Fruit fly (Drosophila melanogaster): Measurements from ENCODE around the gene ERp44.
A peak's percentile ranks its signal among the peaks of the same experiment; 100 is the strongest.

Gene ERp44

DNA sequence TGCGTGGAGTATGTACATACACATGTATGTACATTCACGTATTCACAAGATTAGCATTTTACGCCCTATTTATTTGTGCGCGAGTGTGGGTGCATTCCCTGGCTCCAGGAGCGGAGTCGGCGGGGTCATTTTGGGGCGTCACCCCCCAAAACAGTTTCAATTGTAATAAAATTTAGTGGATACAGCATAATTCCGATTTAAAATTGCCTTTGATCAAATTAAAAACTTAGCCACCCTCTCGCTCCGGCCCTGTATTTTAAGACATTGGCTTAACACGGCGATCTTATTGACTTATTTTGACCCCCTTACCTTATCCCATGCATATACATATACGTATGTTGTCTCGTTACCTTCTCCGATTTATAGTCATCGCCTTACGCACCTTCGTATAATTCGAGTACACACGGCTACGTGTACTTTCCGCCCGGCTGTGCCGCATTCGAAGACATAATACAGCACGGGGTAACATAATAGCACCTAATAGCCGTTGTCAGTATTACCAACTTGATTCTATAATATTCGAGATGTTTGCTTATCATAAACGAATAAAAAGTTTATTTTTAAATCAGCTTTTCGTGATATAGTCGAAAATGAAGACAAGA lies 18.1 kb downstream of the ERp44 start (continued):
- TF ChIP-seq CG8359 (GFP tag; optimal IDR thresholded peaks at IDR 0.05; ENCODE audit: borderline replicate concordance), result peak; percentile 60
- TF ChIP-seq pan (optimal IDR thresholded peaks at IDR 0.05), result no peak
- TF ChIP-seq pan (GFP tag; optimal IDR thresholded peaks at IDR 0.05 in 1 of 2, IDR thresholded peaks at IDR 0.05 in 1 of 2), result peak in 1 of 2 experiments; percentile 88
- peak; percentile 71 for TF ChIP-seq CG7786 (GFP tag; optimal IDR thresholded peaks at IDR 0.05)
- no peak for TF ChIP-seq sima (GFP tag; optimal IDR thresholded peaks at IDR 0.05)
- TF ChIP-seq Hr39 (optimal IDR thresholded peaks at IDR 0.05), result no peak
- TF ChIP-seq bigmax (GFP tag; optimal IDR thresholded peaks at IDR 0.05), result no peak
- peak; percentile 61 for TF ChIP-seq dmrt11E (tag; optimal IDR thresholded peaks at IDR 0.05)
- peak; percentile 54 for TF ChIP-seq amos (GFP tag; IDR thresholded peaks at IDR 0.05; ENCODE audit: partially characterized antibody)
- peak; percentile 72 for TF ChIP-seq CG6654 (GFP tag; optimal IDR thresholded peaks at IDR 0.05)
- 0 out of 4 replicates have a peak, but pooled peaks have one; percentile 14 for TF ChIP-seq chinmo (GFP tag; IDR thresholded peaks at IDR 0.05; ENCODE audit: partially characterized antibody)
- TF ChIP-seq CG12744 (GFP tag; optimal IDR thresholded peaks at IDR 0.05), result peak; percentile 18
- TF ChIP-seq eve (GFP tag; optimal IDR thresholded peaks at IDR 0.05), result peak in 1 of 2 experiments; percentile 84
- TF ChIP-seq dan (GFP tag; IDR thresholded peaks at IDR 0.05), result no peak; the same call in 1 of the 2 replicates
- TF ChIP-seq CG3407 (GFP tag; optimal IDR thresholded peaks at IDR 0.05), result peak; percentile 61
- no peak for TF ChIP-seq z (GFP tag; IDR thresholded peaks at IDR 0.05)
- TF ChIP-seq kni (GFP tag; optimal IDR thresholded peaks at IDR 0.05), result peak; percentile 2
- peak; percentile 75 for TF ChIP-seq Fer3 (tag; optimal IDR thresholded peaks at IDR 0.05)
- TF ChIP-seq nerfin-2 (GFP tag; IDR thresholded peaks at IDR 0.05; ENCODE audit: partially characterized antibody), result no peak
- peak; percentile 89 for TF ChIP-seq CG32772 (GFP tag; IDR thresholded peaks at IDR 0.05)
- TF ChIP-seq rib (GFP tag; IDR thresholded peaks at IDR 0.05), result peak; percentile 64
- peak; percentile 61 for TF ChIP-seq tx (GFP tag; optimal IDR thresholded peaks at IDR 0.05)
- TF ChIP-seq seq (GFP tag; IDR thresholded peaks at IDR 0.05), result peak; percentile 87
- peak; percentile 80 for TF ChIP-seq NFAT (GFP tag; IDR thresholded peaks at IDR 0.05)
- peak; percentile 83 for TF ChIP-seq al (GFP tag; IDR thresholded peaks at IDR 0.05)
- no peak for TF ChIP-seq CG7271 (tag; optimal IDR thresholded peaks at IDR 0.05)
- peak; percentile 48 for TF ChIP-seq wek (GFP tag; optimal IDR thresholded peaks at IDR 0.05)
- peak; percentile 81 for TF ChIP-seq gem (tag; optimal IDR thresholded peaks at IDR 0.05)
- TF ChIP-seq CG10959 (GFP tag; IDR thresholded peaks at IDR 0.05), result peak; percentile 82
- no peak for TF ChIP-seq odd (GFP tag; optimal IDR thresholded peaks at IDR 0.05)
- peak; percentile 40 for TF ChIP-seq Ets97D (GFP tag; optimal IDR thresholded peaks at IDR 0.05)
- peak; percentile 68 for TF ChIP-seq unpg (GFP tag; optimal IDR thresholded peaks at IDR 0.05)
- peak; percentile 43 for TF ChIP-seq Deaf1 (tag; optimal IDR thresholded peaks at IDR 0.05)
- peak; percentile 10 for TF ChIP-seq CG17912 (GFP tag; optimal IDR thresholded peaks at IDR 0.05)
- peak; percentile 44 for TF ChIP-seq tup (GFP tag; optimal IDR thresholded peaks at IDR 0.05)
- peak; percentile 68 for TF ChIP-seq Dip3 (GFP tag; optimal IDR thresholded peaks at IDR 0.05)
- no peak for TF ChIP-seq Hand (GFP tag; optimal IDR thresholded peaks at IDR 0.05)
- peak; percentile 79 for TF ChIP-seq CG11696 (GFP tag; IDR thresholded peaks at IDR 0.05)
- peak; percentile 58 for TF ChIP-seq fu2 (GFP tag; optimal IDR thresholded peaks at IDR 0.05)
- TF ChIP-seq CG5180 (GFP tag; optimal IDR thresholded peaks at IDR 0.05), result peak; percentile 54
- peak; percentile 85 for TF ChIP-seq Ada2b (GFP tag; IDR thresholded peaks at IDR 0.05)
- peak; percentile 64 for TF ChIP-seq Vsx1 (GFP tag; optimal IDR thresholded peaks at IDR 0.05)
- TF ChIP-seq so (GFP tag; IDR thresholded peaks at IDR 0.05), result peak; percentile 75
- TF ChIP-seq gsb-n (tag; optimal IDR thresholded peaks at IDR 0.05), result peak; percentile 37
- TF ChIP-seq CG3065 (GFP tag; optimal IDR thresholded peaks at IDR 0.05), result no peak
- peak; percentile 96 for TF ChIP-seq mam (GFP tag; optimal IDR thresholded peaks at IDR 0.05)
- TF ChIP-seq CG1024 (GFP tag; IDR thresholded peaks at IDR 0.05), result peak; percentile 88
- peak; percentile 56 for TF ChIP-seq CG13123 (GFP tag; optimal IDR thresholded peaks at IDR 0.05)
- TF ChIP-seq luna (GFP tag; optimal IDR thresholded peaks at IDR 0.05), result peak; percentile 72
- peak; percentile 83 for TF ChIP-seq bab2 (GFP tag; optimal IDR thresholded peaks at IDR 0.05)

All from whole organism, embryonic.